Worm (Caenorhabditis elegans): ENCODE data around the gene mex-6.

mex-6 gene

ce11 chrII:9516836-9517235 lies 7.1 kb upstream of the mex-6 start, which contains the start of gene gcy-1:
gcy-1 (minus strand) TSS chrII:9516936.
- TF ChIP-seq ref-1 (GFP tag; conservative IDR thresholded peaks at IDR 0.05) (no peak), ztf-23 (GFP tag; IDR thresholded peaks at IDR 0.05) (no peak), tab-1 (GFP tag; IDR thresholded peaks at IDR 0.05) (no peak), T22C8.4 (GFP tag; IDR thresholded peaks at IDR 0.05) (no peak), flt-1 (GFP tag; IDR thresholded peaks at IDR 0.05) (no peak), med-1 (GFP tag; optimal IDR thresholded peaks at IDR 0.05; ENCODE audit: insufficient read depth) (no peak), cog-1 (tag; optimal IDR thresholded peaks at IDR 0.05) (no peak), klf-2 (GFP tag; conservative IDR thresholded peaks at IDR 0.05) (no peak), ztf-29 (GFP tag; IDR thresholded peaks at IDR 0.05) (no peak)

- TF ChIP-seq flt-1 (GFP tag; IDR thresholded peaks at IDR 0.05) (no peak), klf-2 (GFP tag; conservative IDR thresholded peaks at IDR 0.05) (no peak), med-1 (GFP tag; optimal IDR thresholded peaks at IDR 0.05; ENCODE audit: insufficient read depth) (no peak), ztf-29 (GFP tag; IDR thresholded peaks at IDR 0.05) (no peak), tab-1 (GFP tag; IDR thresholded peaks at IDR 0.05) (no peak), T22C8.4 (GFP tag; IDR thresholded peaks at IDR 0.05) (no peak), ztf-23 (GFP tag; IDR thresholded peaks at IDR 0.05) (no peak), ref-1 (GFP tag; conservative IDR thresholded peaks at IDR 0.05) (no peak)
Measured at ce11 chrII:9518781-9519180, 5.2 kb upstream of the mex-6 start, which contains the start of the genes sfxn-1.1 and AH6.3. sfxn-1.1 (minus strand) TSS chrII:9518881. AH6.3 (plus strand) TSS chrII:9519055.

ce11 chrII:9521570-9521969 lies 2.4 kb upstream of the mex-6 start, which contains the start of gene sra-1:
sra-1 (minus strand) TSS chrII:9521670.
- TF ChIP-seq ztf-29 (GFP tag; IDR thresholded peaks at IDR 0.05): no peak

- no peak for TF ChIP-seq ref-1 (GFP tag; conservative IDR thresholded peaks at IDR 0.05)
- TF ChIP-seq T22C8.4 (GFP tag; IDR thresholded peaks at IDR 0.05): no peak
- TF ChIP-seq cog-1 (tag; optimal IDR thresholded peaks at IDR 0.05): no peak
- no peak for TF ChIP-seq flt-1 (GFP tag; IDR thresholded peaks at IDR 0.05)
- no peak for TF ChIP-seq ztf-29 (GFP tag; IDR thresholded peaks at IDR 0.05)
- TF ChIP-seq tab-1 (GFP tag; IDR thresholded peaks at IDR 0.05): no peak
- TF ChIP-seq klf-2 (GFP tag; conservative IDR thresholded peaks at IDR 0.05): no peak
- TF ChIP-seq med-1 (GFP tag; optimal IDR thresholded peaks at IDR 0.05; ENCODE audit: insufficient read depth): no peak
- TF ChIP-seq ztf-23 (GFP tag; IDR thresholded peaks at IDR 0.05): no peak
Measured at ce11 chrII:9522986-9523385, 988 bp upstream of the mex-6 start, which contains the start of gene AH6.17. AH6.17 (plus strand) TSS chrII:9523170.

ce11 chrII:9528480-9528879 lies 4.5 kb downstream of the mex-6 start, which contains the start of gene sra-2:
sra-2 (plus strand) TSS chrII:9528780.
- TF ChIP-seq cog-1 (tag; optimal IDR thresholded peaks at IDR 0.05) (no peak), flt-1 (GFP tag; IDR thresholded peaks at IDR 0.05) (no peak), klf-2 (GFP tag; conservative IDR thresholded peaks at IDR 0.05) (no peak), tab-1 (GFP tag; IDR thresholded peaks at IDR 0.05) (no peak), med-1 (GFP tag; optimal IDR thresholded peaks at IDR 0.05; ENCODE audit: insufficient read depth) (no peak), ztf-23 (GFP tag; IDR thresholded peaks at IDR 0.05) (no peak), T22C8.4 (GFP tag; IDR thresholded peaks at IDR 0.05) (no peak), ref-1 (GFP tag; conservative IDR thresholded peaks at IDR 0.05) (no peak), ztf-29 (GFP tag; IDR thresholded peaks at IDR 0.05) (no peak)

- TF ChIP-seq klf-2 (GFP tag; conservative IDR thresholded peaks at IDR 0.05) (no peak), flt-1 (GFP tag; IDR thresholded peaks at IDR 0.05) (no peak), cog-1 (tag; optimal IDR thresholded peaks at IDR 0.05) (no peak), med-1 (GFP tag; optimal IDR thresholded peaks at IDR 0.05; ENCODE audit: insufficient read depth) (no peak)
Measured at ce11 chrII:9532011-9532410, 8.0 kb downstream of the mex-6 start, which contains the start of gene sra-9. sra-9 (plus strand) TSS chrII:9532311.

- no peak for TF ChIP-seq ztf-29 (GFP tag; IDR thresholded peaks at IDR 0.05)
- TF ChIP-seq med-1 (GFP tag; optimal IDR thresholded peaks at IDR 0.05; ENCODE audit: insufficient read depth): no peak
- TF ChIP-seq flt-1 (GFP tag; IDR thresholded peaks at IDR 0.05): no peak
- no peak for TF ChIP-seq ztf-23 (GFP tag; IDR thresholded peaks at IDR 0.05)
- TF ChIP-seq T22C8.4 (GFP tag; IDR thresholded peaks at IDR 0.05): no peak
- TF ChIP-seq klf-2 (GFP tag; conservative IDR thresholded peaks at IDR 0.05): no peak
- no peak for TF ChIP-seq tab-1 (GFP tag; IDR thresholded peaks at IDR 0.05)
- TF ChIP-seq cog-1 (tag; optimal IDR thresholded peaks at IDR 0.05): no peak
- no peak for TF ChIP-seq ref-1 (GFP tag; conservative IDR thresholded peaks at IDR 0.05)
Measured at ce11 chrII:9537429-9537828, 13.5 kb downstream of the mex-6 start, which contains the start of gene sra-8. sra-8 (plus strand) TSS chrII:9537729.

ce11 chrII:9540723-9541122 lies 16.7 kb downstream of the mex-6 start, which contains the start of gene sra-3:
sra-3 (minus strand) TSS chrII:9540823.
- TF ChIP-seq ztf-29 (GFP tag; IDR thresholded peaks at IDR 0.05): no peak

ce11 chrII:9542785-9543184 lies 18.8 kb downstream of the mex-6 start, which contains the start of gene sra-4:
sra-4 (minus strand) TSS chrII:9542885.
- TF ChIP-seq ztf-23 (GFP tag; IDR thresholded peaks at IDR 0.05): no peak
- TF ChIP-seq tab-1 (GFP tag; IDR thresholded peaks at IDR 0.05): no peak
- TF ChIP-seq klf-2 (GFP tag; conservative IDR thresholded peaks at IDR 0.05): no peak
- TF ChIP-seq T22C8.4 (GFP tag; IDR thresholded peaks at IDR 0.05): no peak
- no peak for TF ChIP-seq ztf-29 (GFP tag; IDR thresholded peaks at IDR 0.05)
- TF ChIP-seq med-1 (GFP tag; optimal IDR thresholded peaks at IDR 0.05; ENCODE audit: insufficient read depth): no peak
- TF ChIP-seq cog-1 (tag; optimal IDR thresholded peaks at IDR 0.05): no peak
- TF ChIP-seq flt-1 (GFP tag; IDR thresholded peaks at IDR 0.05): no peak
- TF ChIP-seq ref-1 (GFP tag; conservative IDR thresholded peaks at IDR 0.05): no peak

- no peak for TF ChIP-seq ztf-23 (GFP tag; IDR thresholded peaks at IDR 0.05)
- TF ChIP-seq cog-1 (tag; optimal IDR thresholded peaks at IDR 0.05): no peak
- TF ChIP-seq ref-1 (GFP tag; conservative IDR thresholded peaks at IDR 0.05): no peak
- no peak for TF ChIP-seq tab-1 (GFP tag; IDR thresholded peaks at IDR 0.05)
- no peak for TF ChIP-seq klf-2 (GFP tag; conservative IDR thresholded peaks at IDR 0.05)
- no peak for TF ChIP-seq T22C8.4 (GFP tag; IDR thresholded peaks at IDR 0.05)
- TF ChIP-seq ztf-29 (GFP tag; IDR thresholded peaks at IDR 0.05): no peak
- TF ChIP-seq med-1 (GFP tag; optimal IDR thresholded peaks at IDR 0.05; ENCODE audit: insufficient read depth): no peak
Measured at ce11 chrII:9544386-9544785, 20.4 kb downstream of the mex-6 start, which contains the start of gene sra-7. sra-7 (plus strand) TSS chrII:9544686.

All from whole organism, midembryonic.